Fruit fly (Drosophila melanogaster): ENCODE data around the gene vari.

DNA sequence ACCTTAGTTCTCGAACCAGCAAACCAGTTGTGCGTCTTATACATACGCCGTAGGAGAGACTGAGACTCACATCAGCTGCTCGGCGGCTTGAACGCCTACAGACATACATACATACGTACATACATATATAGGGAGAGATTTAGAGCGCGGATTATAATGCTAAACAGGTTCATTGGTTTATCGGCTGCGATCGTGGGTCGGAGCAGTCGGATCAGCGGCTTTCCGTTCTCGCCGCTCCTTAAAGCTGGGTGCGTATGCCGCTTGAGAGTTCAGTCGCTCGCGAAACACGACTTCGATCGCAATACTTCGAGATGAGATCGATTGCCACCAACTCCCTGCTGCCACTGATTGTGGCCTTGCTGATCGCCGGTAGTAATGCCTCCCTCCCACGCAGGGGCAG lies 28.4 kb upstream of the vari start:
- TF ChIP-seq h (optimal IDR thresholded peaks at IDR 0.05) (no peak), Myc (optimal IDR thresholded peaks at IDR 0.05) (no peak), Sin3A (optimal IDR thresholded peaks at IDR 0.05) (no peak)

All from Kc167 (cell line).